Worm (Caenorhabditis elegans) whole organism, L2 larva: Measurements from ENCODE around the gene B0361.3.

Experiments
- F13H6.1 ChIP-seq: sonication (generic microtip); optimal IDR thresholded peaks from 2 replicates; lab custom pipeline; 2016; ENCODE audit warnings: missing genetic modification characterization, missing compliant biosample characterization
- R02D3.7 ChIP-seq: fragments of 150-350 bp; optimal IDR thresholded peaks from 2 replicates; lab custom pipeline; 2014; ENCODE audit warnings: missing biosample characterization, missing genetic modification characterization
- Y55F3AM.14 ChIP-seq: fragments of 200-800 bp; sonication (Bioruptor generic); optimal IDR thresholded peaks from 2 replicates; lab custom pipeline; 2018; ENCODE audit warnings: mild to moderate bottlenecking, missing genetic modification characterization, missing compliant biosample characterization
- ZK546.5 ChIP-seq: sonication (generic microtip); optimal IDR thresholded peaks from 2 replicates; lab custom pipeline; 2017; ENCODE audit warnings: missing biosample characterization, missing genetic modification characterization
- alr-1 ChIP-seq: fragments of 150-350 bp; optimal IDR thresholded peaks from 2 replicates; lab custom pipeline; 2014; ENCODE audit warnings: missing biosample characterization, missing genetic modification characterization
- ama-1 ChIP-seq: fragments of 150-350 bp; optimal IDR thresholded peaks from 2 replicates; lab custom pipeline; 2018; ENCODE audit warnings: inconsistent platforms
- blmp-1 ChIP-seq: sonication (generic microtip); optimal IDR thresholded peaks from 2 replicates; lab custom pipeline; 2017; ENCODE audit warnings: missing genetic modification characterization, mild to moderate bottlenecking, missing compliant biosample characterization, antibody characterized with exemption, moderate library complexity; ENCODE audit not compliant: insufficient read depth
- ceh-16 ChIP-seq: fragments of 150-350 bp; optimal IDR thresholded peaks from 2 replicates; lab custom pipeline; 2014; ENCODE audit warnings: missing biosample characterization, missing genetic modification characterization
- crh-2 ChIP-seq: sonication (generic microtip); optimal IDR thresholded peaks from 2 replicates; lab custom pipeline; 2017; ENCODE audit warnings: missing biosample characterization, missing genetic modification characterization
- dmd-4 ChIP-seq: sonication (generic microtip); optimal IDR thresholded peaks from 2 replicates; lab custom pipeline; 2017; ENCODE audit warnings: missing biosample characterization, missing genetic modification characterization
- elt-1 ChIP-seq: fragments of 150-350 bp; optimal IDR thresholded peaks from 2 replicates; lab custom pipeline; 2014; ENCODE audit warnings: missing biosample characterization, missing genetic modification characterization
- elt-3 ChIP-seq: sonication (generic microtip); optimal IDR thresholded peaks from 2 replicates; lab custom pipeline; 2017; ENCODE audit warnings: missing biosample characterization, missing genetic modification characterization
- fos-1 ChIP-seq: fragments of 150-350 bp; optimal IDR thresholded peaks from 2 replicates; lab custom pipeline; 2014; ENCODE audit warnings: missing biosample characterization, missing genetic modification characterization
- lin-11 ChIP-seq: fragments of 150-350 bp; sonication (generic microtip); optimal IDR thresholded peaks from 2 replicates; lab custom pipeline; 2014; ENCODE audit warnings: missing biosample characterization, missing genetic modification characterization, inconsistent platforms, mixed read lengths
- lin-13 ChIP-seq: fragments of 150-350 bp; optimal IDR thresholded peaks from 2 replicates; lab custom pipeline; 2014; ENCODE audit warnings: missing biosample characterization, missing genetic modification reagents, missing genetic modification characterization
- lsy-2 ChIP-seq, 2 experiments: fragments of 150-350 bp in 1 of 2; sonication (generic microtip) in 1 of 2; optimal IDR thresholded peaks; 2 replicates each; lab custom pipeline; 2014 to 2017; ENCODE audit warnings: missing biosample characterization in 2 of 2, missing genetic modification characterization in 2 of 2
- mab-5 ChIP-seq: fragments of 150-350 bp; optimal IDR thresholded peaks from 2 replicates; lab custom pipeline; 2014; ENCODE audit warnings: missing biosample characterization, missing genetic modification characterization
- mbf-1 ChIP-seq: sonication (generic microtip); optimal IDR thresholded peaks from 2 replicates; lab custom pipeline; 2017; ENCODE audit warnings: missing biosample characterization, missing genetic modification characterization
- mdl-1 ChIP-seq, 2 experiments: fragments of 150-350 bp in 1 of 2; sonication (generic microtip) in 1 of 2; optimal IDR thresholded peaks; 2 replicates each; lab custom pipeline; 2017; ENCODE audit warnings: missing biosample characterization in 2 of 2, missing genetic modification characterization in 2 of 2
- nhr-10 ChIP-seq: sonication (generic microtip); optimal IDR thresholded peaks from 2 replicates; lab custom pipeline; 2017; ENCODE audit warnings: missing biosample characterization, missing genetic modification characterization
- nhr-11 ChIP-seq: fragments of 150-350 bp; optimal IDR thresholded peaks from 2 replicates; lab custom pipeline; 2014; ENCODE audit warnings: missing biosample characterization, missing genetic modification characterization
- nhr-129 ChIP-seq: fragments of 150-350 bp; optimal IDR thresholded peaks from 2 replicates; lab custom pipeline; 2014; ENCODE audit warnings: missing biosample characterization, missing genetic modification characterization
- nhr-21 ChIP-seq: fragments of 150-350 bp; optimal IDR thresholded peaks from 2 replicates; lab custom pipeline; 2014; ENCODE audit warnings: missing biosample characterization, missing genetic modification characterization
- nhr-23 ChIP-seq: fragments of 150-350 bp; optimal IDR thresholded peaks from 2 replicates; lab custom pipeline; 2014; ENCODE audit warnings: missing biosample characterization, missing genetic modification reagents, missing genetic modification characterization
- nhr-25 ChIP-seq: fragments of 150-350 bp; sonication (generic microtip); optimal IDR thresholded peaks from 3 replicates; lab custom pipeline; 2014; ENCODE audit warnings: missing biosample characterization, missing genetic modification characterization
- nhr-6 ChIP-seq: fragments of 150-350 bp; optimal IDR thresholded peaks from 2 replicates; lab custom pipeline; 2014; ENCODE audit warnings: missing biosample characterization, missing genetic modification characterization
- nhr-77 ChIP-seq: fragments of 150-350 bp; optimal IDR thresholded peaks from 2 replicates; lab custom pipeline; 2014; ENCODE audit warnings: missing biosample characterization, missing genetic modification characterization
- skn-1 ChIP-seq: sonication (generic microtip); optimal IDR thresholded peaks from 2 replicates; lab custom pipeline; 2017; ENCODE audit warnings: missing biosample characterization, missing genetic modification characterization
- sma-3 ChIP-seq: sonication (generic microtip); optimal IDR thresholded peaks from 2 replicates; lab custom pipeline; 2016; ENCODE audit warnings: missing genetic modification reagents, missing genetic modification characterization, missing compliant biosample characterization
- sma-9 ChIP-seq, 2 experiments: fragments of 150-350 bp in 1 of 2; sonication (generic microtip) in 1 of 2; optimal IDR thresholded peaks; 2 replicates each; lab custom pipeline; 2014 to 2016; ENCODE audit warnings: missing genetic modification characterization in 2 of 2, mild to moderate bottlenecking in 1 of 2, missing biosample characterization in 1 of 2, missing compliant biosample characterization in 1 of 2, missing genetic modification reagents in 1 of 2, moderate library complexity in 1 of 2
- snpc-4 ChIP-seq: fragments of 150-350 bp; optimal IDR thresholded peaks from 2 replicates; lab custom pipeline; 2014; ENCODE audit warnings: missing biosample characterization, missing genetic modification characterization
- zag-1 ChIP-seq: fragments of 150-350 bp; optimal IDR thresholded peaks from 2 replicates; lab custom pipeline; 2014; ENCODE audit warnings: missing biosample characterization, missing genetic modification characterization
- ztf-4 ChIP-seq: fragments of 150-350 bp; optimal IDR thresholded peaks from 2 replicates; lab custom pipeline; 2014; ENCODE audit warnings: missing biosample characterization, missing genetic modification characterization

Gene B0361.3

DNA sequence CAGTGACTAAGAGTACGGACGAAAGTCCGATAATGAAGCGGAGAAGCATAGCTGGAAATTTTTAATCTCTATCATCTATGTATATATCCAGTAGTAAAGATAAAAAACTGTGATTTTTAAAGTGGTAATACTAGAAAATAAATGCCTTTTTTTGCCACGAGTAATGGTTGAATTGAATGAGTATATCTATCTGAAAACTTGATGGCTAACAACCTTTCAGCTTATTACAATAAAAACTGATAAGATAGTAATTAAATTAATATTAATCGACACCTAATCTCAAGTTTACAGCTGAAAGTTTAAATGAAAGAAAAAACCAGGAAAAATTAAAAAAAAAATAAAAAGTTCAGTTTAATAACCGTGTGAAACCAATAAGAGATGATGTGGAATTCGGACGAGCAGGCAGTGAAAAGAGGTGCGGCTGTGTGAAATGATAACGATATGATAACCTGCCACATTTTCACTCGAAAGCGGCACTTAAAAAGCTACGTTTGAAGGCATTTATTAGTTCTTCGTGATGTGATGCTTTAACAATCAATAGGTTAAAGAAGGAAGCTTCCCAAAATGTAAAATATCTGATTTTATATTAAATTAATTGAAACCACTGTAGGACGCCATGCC is 33.8 kb downstream of the B0361.3 start, which contains the start of gene nspg-6:
Gene nspg-6 (minus strand): TSS at position 51 of the 621 bp plus-strand sequence.
- TF ChIP-seq crh-2 (peak; percentile 65), alr-1 (tag; lab: Kevin White, UChicago) (no peak), R02D3.7 (tag; lab: Kevin White, UChicago) (no peak), fos-1 (tag; lab: Kevin White, UChicago) (peak; percentile 87)
- TF ChIP-seq, all 48 proteins: peak for 2

DNA sequence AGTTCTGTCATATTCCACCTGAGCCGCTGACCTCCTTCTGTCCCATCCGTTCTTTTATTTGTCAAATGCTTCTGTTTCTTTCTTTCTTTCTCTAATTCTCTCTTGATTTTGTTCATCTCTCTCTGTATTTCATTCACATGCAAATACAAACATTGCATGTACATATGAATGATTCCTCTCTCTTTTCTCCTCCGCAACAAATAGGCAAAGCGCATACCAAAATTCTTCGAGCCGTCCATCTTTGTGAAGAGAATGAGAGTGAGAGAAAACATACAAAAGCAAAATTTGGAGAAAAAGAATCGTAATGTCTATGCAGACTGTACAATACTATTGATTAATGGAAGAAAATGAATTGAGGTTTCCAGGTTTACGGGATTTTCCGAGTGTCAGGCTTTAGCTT is 36.1 kb downstream of the B0361.3 start:
- TF ChIP-seq Y55F3AM.14 (GFP tag; lab: Kevin White, UChicago) (no peak), nhr-11 (tag; lab: Kevin White, UChicago) (no peak), sma-3 (GFP tag; lab: Kevin White, UChicago) (no peak), mbf-1 (no peak), fos-1 (tag; lab: Kevin White, UChicago) (peak; percentile 38), lin-11 (tag; lab: Kevin White, UChicago) (no peak), ZK546.5 (tag; lab: Kevin White, UChicago) (no peak), crh-2 (peak; percentile 18), mdl-1 (tag; optimal IDR thresholded peaks at IDR 0.05; lab: Kevin White, UChicago) (no peak), nhr-10 (no peak)
- TF ChIP-seq, all 48 proteins: peak for 2

DNA sequence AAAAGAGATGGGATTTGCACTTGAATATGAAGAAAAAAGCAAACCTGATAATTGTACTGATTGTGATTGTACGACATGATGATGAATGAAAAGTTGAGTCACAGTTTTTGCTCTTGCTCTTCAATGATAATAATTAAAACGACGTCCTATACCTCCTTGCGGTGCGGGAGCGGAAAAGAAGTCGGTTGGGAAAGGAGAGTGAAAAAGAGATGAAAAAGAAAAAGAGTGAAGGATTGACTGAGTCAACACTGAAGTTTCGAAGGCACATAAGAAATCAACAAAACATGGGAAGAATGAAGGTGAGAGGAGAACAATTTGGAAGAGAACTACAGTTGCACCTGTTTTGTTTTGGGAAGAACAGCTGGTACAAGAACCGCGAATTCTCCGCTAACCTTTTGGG is 38.1 kb downstream of the B0361.3 start, which contains the start of gene F56C9.8:
Gene F56C9.8 (minus strand): TSS at position 120 of the 400 bp plus-strand sequence.
- TF ChIP-seq mdl-1 (tag; optimal IDR thresholded peaks at IDR 0.05; lab: Kevin White, UChicago): no peak
- no peak for TF ChIP-seq dmd-4
- peak; percentile 9 for TF ChIP-seq nhr-129 (tag; lab: Kevin White, UChicago)
- peak; percentile 70 for TF ChIP-seq fos-1 (tag; lab: Kevin White, UChicago)

DNA sequence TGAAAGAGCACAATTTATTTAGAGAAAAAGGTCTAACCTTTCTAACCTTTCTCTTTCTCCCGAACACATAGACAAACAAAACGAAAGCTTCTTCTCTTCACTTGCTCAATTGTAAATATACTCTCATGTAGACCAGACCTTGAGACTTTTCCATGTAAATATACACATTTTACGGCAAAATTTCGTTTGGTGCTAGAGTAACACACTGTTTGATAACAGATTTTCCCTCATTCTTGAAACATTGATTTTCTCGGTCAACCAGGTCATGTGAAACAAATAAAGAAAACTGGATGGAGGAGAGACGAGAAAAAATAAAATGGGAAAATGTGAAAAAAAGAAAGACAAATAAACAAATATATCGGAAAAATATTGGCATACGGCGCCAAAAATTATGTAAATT is 40.8 kb downstream of the B0361.3 start:
- TF ChIP-seq elt-1 (no peak), sma-3 (GFP tag; lab: Kevin White, UChicago) (no peak), fos-1 (tag; lab: Kevin White, UChicago) (peak; percentile 8), blmp-1 (no peak), nhr-129 (tag; lab: Kevin White, UChicago) (peak; percentile 41), skn-1 (tag; lab: Kevin White, UChicago) (no peak), sma-9 (GFP tag; optimal IDR thresholded peaks at IDR 0.05; lab: Kevin White, UChicago) (peak; percentile 35), sma-9 (tag; optimal IDR thresholded peaks at IDR 0.05; lab: Kevin White, UChicago) (no peak), crh-2 (peak; percentile 11), lin-13 (GFP tag; lab: Kevin White, UChicago) (no peak), F13H6.1 (tag; lab: Kevin White, UChicago) (peak; percentile 66)

DNA sequence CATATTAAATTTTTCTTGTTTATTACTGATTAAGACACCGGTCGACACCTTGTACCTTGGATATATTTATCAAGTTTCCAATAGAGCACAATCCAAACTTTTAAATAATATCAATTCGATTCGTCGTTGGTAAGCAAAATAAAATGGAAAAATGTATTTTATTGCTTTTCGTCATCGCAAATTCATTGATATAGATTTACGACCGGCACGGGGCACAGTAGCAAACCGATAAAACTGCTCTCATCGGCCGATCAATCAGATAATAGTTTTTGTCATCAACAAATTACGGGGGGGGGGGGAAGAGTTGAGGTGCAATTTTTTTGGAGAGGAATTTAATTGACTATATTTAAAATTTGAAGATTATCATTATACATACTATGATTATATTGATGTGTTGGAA is 42.1 kb downstream of the B0361.3 start:
- TF ChIP-seq fos-1 (tag; lab: Kevin White, UChicago): peak; percentile 57
- TF ChIP-seq lin-13 (GFP tag; lab: Kevin White, UChicago): no peak

DNA sequence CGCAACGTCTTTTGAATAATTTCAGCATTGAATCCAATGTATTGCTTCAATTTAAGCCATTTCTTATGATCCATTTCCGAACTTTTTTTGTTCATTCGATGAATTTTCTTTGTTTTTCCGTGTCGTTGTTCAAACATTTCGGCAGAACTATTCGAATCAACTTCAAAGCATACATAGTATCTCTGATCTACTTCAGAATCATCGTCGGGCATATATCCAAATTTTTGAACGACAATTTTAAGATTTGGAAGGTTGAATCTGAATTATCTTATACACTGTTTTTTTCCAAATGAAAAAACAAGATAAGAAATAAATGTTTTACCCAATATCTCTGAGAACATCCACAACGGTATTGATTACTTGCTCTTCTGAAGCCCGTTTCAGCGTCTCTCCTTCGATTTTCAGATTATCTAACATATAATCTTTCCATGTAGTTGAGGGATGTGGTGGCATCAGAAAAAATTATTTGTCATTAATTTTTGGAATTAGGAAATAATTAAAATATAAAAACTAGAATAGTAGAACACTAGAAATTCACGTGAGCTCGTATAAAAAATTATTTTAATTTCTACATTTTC is 48.0 kb downstream of the B0361.3 start, which contains the start of gene lab-2:
Gene lab-2 (minus strand): TSS at position 453 of the 578 bp plus-strand sequence.
- peak in 1 of 2 experiments; percentile 29 for TF ChIP-seq lsy-2 (tag; optimal IDR thresholded peaks at IDR 0.05; lab: Kevin White, UChicago)
- TF ChIP-seq nhr-23 (tag; lab: Kevin White, UChicago): no peak
- TF ChIP-seq mab-5 (tag; lab: Kevin White, UChicago): no peak
- TF ChIP-seq nhr-21: peak; percentile 30
- TF ChIP-seq crh-2: peak; percentile 26
- TF ChIP-seq ceh-16 (tag; lab: Kevin White, UChicago): no peak
- TF ChIP-seq mdl-1 (tag; optimal IDR thresholded peaks at IDR 0.05; lab: Kevin White, UChicago): no peak
- TF ChIP-seq nhr-25 (tag; lab: Kevin White, UChicago): peak; percentile 48
- no peak for TF ChIP-seq elt-3 (tag; lab: Kevin White, UChicago)
- no peak for TF ChIP-seq snpc-4 (tag; lab: Kevin White, UChicago)
- TF ChIP-seq ztf-4: no peak
- TF ChIP-seq R02D3.7 (tag; lab: Kevin White, UChicago): no peak
- no peak for TF ChIP-seq nhr-77 (tag; lab: Kevin White, UChicago)
- TF ChIP-seq zag-1: no peak
- TF ChIP-seq ama-1: peak; percentile 36
- TF ChIP-seq lin-13 (GFP tag; lab: Kevin White, UChicago): no peak
- TF ChIP-seq F13H6.1 (tag; lab: Kevin White, UChicago): no peak
- no peak for TF ChIP-seq nhr-10
- no peak for TF ChIP-seq nhr-6 (tag; lab: Kevin White, UChicago)
